Worm (Caenorhabditis elegans) whole organism, L4 larva: ENCODE results near the gene srd-9.

Experiments
- ces-1 ChIP-seq: fragments of 150-350 bp; sonication (generic microtip); optimal IDR thresholded peaks from 4 replicates; lab custom pipeline; 2014; ENCODE audit warnings: missing biosample characterization, missing genetic modification reagents, missing genetic modification characterization
- skn-1 ChIP-seq: fragments of 150-350 bp; optimal IDR thresholded peaks from 2 replicates; lab custom pipeline; 2014; ENCODE audit warnings: missing biosample characterization, missing genetic modification characterization
- unc-130 ChIP-seq: sonication (generic microtip); optimal IDR thresholded peaks from 2 replicates; lab custom pipeline; 2016; ENCODE audit warnings: missing genetic modification reagents, missing genetic modification characterization, missing compliant biosample characterization

- TF ChIP-seq skn-1 (tag; lab: Kevin White, UChicago), result no peak
- no peak for TF ChIP-seq ces-1 (GFP tag; lab: Kevin White, UChicago)
- TF ChIP-seq unc-130, result no peak
Observed at ce11 chrV:5329677-5330266, 21.8 kb upstream of the srd-9 start.
